Worm (Caenorhabditis elegans): Measurements from ENCODE around the gene sri-67.

DNA sequence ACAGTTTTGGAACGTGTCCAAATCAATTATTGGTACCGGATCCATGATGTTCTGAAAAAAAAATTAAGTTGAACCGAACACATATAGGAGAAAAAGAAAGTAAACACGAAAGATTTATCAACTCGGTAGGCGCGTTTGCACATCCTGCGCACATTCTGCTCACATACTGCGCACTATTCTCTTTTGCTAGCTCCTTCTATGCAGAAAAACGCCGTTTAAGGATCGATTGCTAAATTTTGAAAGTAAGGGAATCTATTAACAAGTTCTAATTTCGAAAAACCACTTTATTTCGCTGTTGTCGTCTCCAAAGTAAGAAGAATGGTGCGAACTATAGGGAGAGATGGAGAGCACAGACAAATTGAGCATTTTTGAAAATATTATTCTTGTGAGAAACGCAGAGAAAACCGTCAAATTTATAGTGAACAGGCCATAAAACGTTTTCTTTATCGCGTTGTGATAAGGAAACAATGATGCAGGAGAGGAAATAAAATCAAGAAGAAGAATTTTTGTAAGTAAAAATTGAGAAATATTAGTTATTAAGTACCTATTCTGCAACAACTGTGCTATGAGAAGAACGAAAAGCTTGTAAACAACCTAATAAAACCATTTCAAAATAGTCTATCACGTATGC is 5.8 kb upstream of the sri-67 start, which contains the start of gene Y60A3A.24:
- TF ChIP-seq him-1 (tag; optimal IDR thresholded peaks at IDR 0.05) (no peak), W03F9.2 (tag; optimal IDR thresholded peaks at IDR 0.05) (no peak)

Data from whole organism, L4/young adult.